Fruit fly (Drosophila melanogaster) Kc167 (cell line): ENCODE measurements around the gene CG14105.

ENCODE experiments used
- Myc ChIP-seq: fragments of >200 bp; optimal IDR thresholded peaks from 2 replicates; lab custom pipeline; 2017; ENCODE audit warnings: missing external identifiers
- Sin3A ChIP-seq: fragments of >200 bp; optimal IDR thresholded peaks from 2 replicates; lab custom pipeline; 2018; ENCODE audit warnings: missing external identifiers
- h ChIP-seq: fragments of >200 bp; optimal IDR thresholded peaks from 3 replicates; lab custom pipeline; 2018; ENCODE audit warnings: missing external identifiers
- insv ChIP-seq: fragments of >200 bp; optimal IDR thresholded peaks from 3 replicates; lab custom pipeline; 2018; ENCODE audit warnings: missing external identifiers
- psq ChIP-seq: fragments of >200 bp; optimal IDR thresholded peaks from 2 replicates; lab custom pipeline; 2017; ENCODE audit warnings: missing external identifiers
- ttk ChIP-seq: sonication (Bioruptor generic); optimal IDR thresholded peaks from 2 replicates; lab custom pipeline; 2017; ENCODE audit warnings: missing external identifiers

CG14105 gene

dm6 chr3L:13435170-13435727 lies 8.8 kb upstream of the CG14105 start, which contains the start of gene CG10713:
TSS of gene CG10713 (minus strand) at chr3L:13435229.
- TF ChIP-seq Myc (lab: Kevin White, UChicago) (no peak), psq (lab: Kevin White, UChicago) (no peak), h (no peak), insv (no peak), Sin3A (no peak), ttk (lab: Kevin White, UChicago) (no peak)

DNA sequence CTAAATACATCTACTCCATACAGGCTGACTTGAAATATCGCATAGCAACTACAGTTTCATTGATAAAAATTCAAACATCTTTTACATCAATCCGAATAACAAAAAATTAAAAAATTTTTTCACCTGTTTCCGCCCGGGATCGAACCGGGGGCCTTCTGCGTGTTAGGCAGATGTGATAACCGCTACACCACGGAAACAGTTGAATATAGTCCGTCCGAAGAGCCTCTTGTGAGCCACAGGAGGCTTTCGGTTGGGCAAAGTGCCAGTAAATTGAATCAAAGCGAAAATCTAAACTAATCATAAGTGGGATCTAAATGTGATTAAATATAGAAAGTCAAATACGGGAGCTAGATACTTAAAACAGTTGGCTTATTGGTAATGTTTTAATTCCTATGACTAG lies 7.0 kb upstream of the CG14105 start:
- no peak for TF ChIP-seq Sin3A
- no peak for TF ChIP-seq h
- TF ChIP-seq Myc (lab: Kevin White, UChicago), result no peak
- TF ChIP-seq insv, result no peak
- TF ChIP-seq psq (lab: Kevin White, UChicago), result no peak
- no peak for TF ChIP-seq ttk (lab: Kevin White, UChicago)

dm6 chr3L:13432791-13433190 lies 6.3 kb upstream of the CG14105 start:
- TF ChIP-seq Myc (lab: Kevin White, UChicago), result no peak
- TF ChIP-seq ttk (lab: Kevin White, UChicago), result no peak
- no peak for TF ChIP-seq psq (lab: Kevin White, UChicago)
- no peak for TF ChIP-seq h
- no peak for TF ChIP-seq Sin3A
- TF ChIP-seq insv, result no peak

dm6 chr3L:13430171-13430570 lies 3.7 kb upstream of the CG14105 start:
- TF ChIP-seq ttk (lab: Kevin White, UChicago) (no peak), psq (lab: Kevin White, UChicago) (no peak), insv (no peak), Myc (lab: Kevin White, UChicago) (no peak), Sin3A (no peak), h (no peak)

DNA sequence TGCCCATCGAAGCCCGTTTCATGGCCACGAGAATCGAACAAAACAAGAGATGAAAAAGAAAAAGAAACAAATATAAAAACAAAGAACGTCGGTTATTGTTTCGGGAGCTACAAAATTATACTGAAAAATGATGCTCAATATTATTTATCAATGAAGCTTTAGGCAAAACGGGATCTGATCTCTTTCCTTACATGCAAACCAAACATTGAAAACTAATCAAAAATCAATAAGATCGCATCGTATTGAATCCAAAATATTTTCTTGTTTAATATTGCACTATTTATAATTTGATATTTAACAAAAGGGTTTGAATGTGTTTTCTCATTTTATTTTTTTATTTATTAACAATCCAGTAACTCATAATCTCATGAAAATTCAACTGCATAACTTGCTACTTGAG lies 902 bp downstream of the CG14105 start, which contains the start of gene CG14106:
CG14106 (minus strand) TSS at position 101 of the 400 bp plus-strand sequence.
- TF ChIP-seq Myc (lab: Kevin White, UChicago) (no peak), insv (no peak)

- TF ChIP-seq psq (lab: Kevin White, UChicago) (no peak), ttk (lab: Kevin White, UChicago) (no peak), Sin3A (no peak), h (no peak), Myc (lab: Kevin White, UChicago) (no peak), insv (no peak)
Measured at dm6 chr3L:13424068-13424467, 2.4 kb downstream of the CG14105 start, which contains the start of gene CG33263. TSS of gene CG33263 (minus strand) at chr3L:13424168.

- no peak for TF ChIP-seq insv
- no peak for TF ChIP-seq Sin3A
- TF ChIP-seq psq (lab: Kevin White, UChicago), result no peak
- TF ChIP-seq Myc (lab: Kevin White, UChicago), result no peak
- TF ChIP-seq h, result no peak
- no peak for TF ChIP-seq ttk (lab: Kevin White, UChicago)
Measured at dm6 chr3L:13422286-13422787, 4.1 kb downstream of the CG14105 start, which contains the start of gene CG32121. TSS of gene CG32121 (minus strand) at chr3L:13422336.

DNA sequence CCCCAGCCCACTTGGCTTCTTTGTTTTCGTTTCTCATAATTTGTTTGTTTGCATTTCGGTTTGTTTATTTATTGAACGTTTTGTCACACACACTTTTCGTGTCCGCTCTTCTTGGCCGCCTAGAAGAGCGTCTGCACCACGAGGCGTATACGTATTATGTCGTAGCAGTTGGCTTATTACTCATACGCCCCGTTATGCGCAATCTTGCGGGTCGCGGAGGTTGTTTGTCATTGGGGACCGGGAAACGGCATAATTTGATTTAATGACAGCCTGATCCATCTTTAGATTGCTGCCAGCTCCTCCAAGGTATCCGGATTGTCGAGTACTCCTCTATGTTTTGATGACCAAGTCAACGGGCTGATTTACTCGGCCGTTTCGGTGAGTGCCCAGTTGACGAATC lies 6.3 kb downstream of the CG14105 start:
- no peak for TF ChIP-seq ttk (lab: Kevin White, UChicago)

- TF ChIP-seq Sin3A, result no peak
- TF ChIP-seq h, result no peak
- TF ChIP-seq ttk (lab: Kevin White, UChicago), result no peak
Measured at dm6 chr3L:13412886-13413224, 13.6 kb downstream of the CG14105 start.

- TF ChIP-seq Sin3A (no peak), Myc (lab: Kevin White, UChicago) (no peak), h (no peak), ttk (lab: Kevin White, UChicago) (no peak), insv (no peak)
Measured at dm6 chr3L:13412200-13412885, 14.1 kb downstream of the CG14105 start, which contains the start of the genes CG10222 and flr. TSS of gene CG10222 (minus strand) at chr3L:13412453. TSS of gene flr (plus strand) at chr3L:13412843.

dm6 chr3L:13410999-13411398 lies 15.5 kb downstream of the CG14105 start:
- no peak for TF ChIP-seq ttk (lab: Kevin White, UChicago)
- no peak for TF ChIP-seq insv
- no peak for TF ChIP-seq h

DNA sequence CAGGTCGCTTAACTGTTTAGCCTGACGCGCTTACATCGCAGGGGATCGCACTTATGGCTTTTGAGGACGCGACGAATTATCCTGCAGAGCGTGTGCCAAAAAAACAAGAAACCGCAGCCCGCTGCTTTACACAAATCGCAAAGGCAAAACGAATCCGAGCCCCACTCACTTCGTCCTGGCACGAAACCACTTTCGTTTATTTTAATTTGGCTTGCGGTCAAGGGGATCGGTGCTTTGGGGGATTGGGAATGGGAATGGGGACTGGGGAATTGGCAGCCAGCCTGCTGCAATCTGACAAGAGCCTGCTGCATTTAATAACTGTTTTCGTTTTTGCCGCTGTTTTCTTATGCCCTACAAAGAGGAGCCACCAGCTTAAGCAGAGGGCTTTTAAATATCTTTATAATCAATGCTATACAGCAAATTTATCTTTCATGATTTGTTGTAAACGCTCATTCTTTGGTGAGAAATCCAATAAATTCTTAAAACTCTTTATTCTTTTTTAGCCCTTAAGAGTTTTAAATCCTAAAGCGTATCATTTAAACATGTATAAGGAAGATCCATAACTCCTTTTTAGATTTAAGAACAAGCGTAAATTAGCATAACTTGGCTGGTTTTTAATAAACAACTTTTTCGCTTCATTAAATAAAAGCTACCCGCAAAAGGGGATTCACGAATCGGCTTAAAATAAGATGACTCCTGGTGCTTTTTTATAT lies 16.5 kb downstream of the CG14105 start:
- TF ChIP-seq insv (no peak), psq (lab: Kevin White, UChicago) (no peak), Myc (lab: Kevin White, UChicago) (no peak), h (no peak), Sin3A (no peak), ttk (lab: Kevin White, UChicago) (no peak)

DNA sequence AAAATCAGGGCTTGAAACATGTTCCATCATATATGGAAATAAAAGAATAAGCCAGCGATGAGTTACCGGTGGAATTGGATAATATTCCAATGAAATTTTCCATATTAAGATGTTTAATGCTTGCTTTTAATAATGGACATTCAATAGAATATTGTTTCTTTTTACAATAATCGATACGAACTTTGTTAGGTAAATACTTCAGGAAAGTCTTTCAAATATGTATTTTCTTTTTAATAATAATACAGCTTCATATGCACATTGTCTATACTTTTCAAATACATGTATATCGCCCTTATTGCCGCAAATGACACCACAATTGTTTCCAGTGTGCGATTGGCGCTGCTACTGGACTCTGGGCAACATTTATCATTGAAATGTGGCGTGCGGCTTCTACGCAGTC lies 19.6 kb downstream of the CG14105 start:
- TF ChIP-seq Myc (lab: Kevin White, UChicago) (no peak), Sin3A (no peak), ttk (lab: Kevin White, UChicago) (no peak), psq (lab: Kevin White, UChicago) (no peak), h (no peak), insv (no peak)
